Worm (Caenorhabditis elegans) whole organism, young adult: ENCODE measurements around the gene ccdc-149.

Source experiments
- F22D6.2 ChIP-seq: sonication (generic microtip); optimal IDR thresholded peaks from 2 replicates; lab custom pipeline; 2016; ENCODE audit warnings: mild to moderate bottlenecking, missing genetic modification characterization, missing compliant biosample characterization
- F23B12.7 ChIP-seq: sonication (generic microtip); optimal IDR thresholded peaks from 2 replicates; lab custom pipeline; 2017; ENCODE audit warnings: missing genetic modification characterization, mild to moderate bottlenecking, missing compliant biosample characterization, antibody characterized with exemption, moderate library complexity; ENCODE audit not compliant: insufficient read depth
- F33H1.4 ChIP-seq: fragments of 200-800 bp; sonication (Bioruptor generic); IDR thresholded peaks from 2 replicates; pipeline ENCODE4 v1.3.6; 2022; ENCODE audit warnings: missing genetic modification reagents, missing genetic modification characterization, missing compliant biosample characterization
- F37B4.10 ChIP-seq: fragments of 200-800 bp; sonication (Bioruptor generic); IDR thresholded peaks from 2 replicates; pipeline ENCODE4 v1.3.6; 2022; ENCODE audit warnings: missing genetic modification characterization, missing compliant biosample characterization
- T26A5.8 ChIP-seq: sonication (generic microtip); optimal IDR thresholded peaks from 2 replicates; lab custom pipeline; 2016; ENCODE audit warnings: missing genetic modification characterization, missing compliant biosample characterization
- Y53G8AR.9 ChIP-seq: fragments of 200-800 bp; sonication (Bioruptor generic); conservative IDR thresholded peaks from 2 replicates; pipeline ENCODE4 v1.3.6; 2022; ENCODE audit warnings: missing genetic modification reagents, missing genetic modification characterization, missing compliant biosample characterization
- athp-1 ChIP-seq: sonication (generic microtip); optimal IDR thresholded peaks from 2 replicates; lab custom pipeline; 2017; ENCODE audit warnings: mild to moderate bottlenecking, missing genetic modification characterization, missing compliant biosample characterization
- ccch-3 ChIP-seq: fragments of 200-800 bp; sonication (Bioruptor generic); optimal IDR thresholded peaks from 2 replicates; lab custom pipeline; 2018; ENCODE audit warnings: mild to moderate bottlenecking, missing genetic modification characterization, missing compliant biosample characterization
- ceh-27 ChIP-seq: fragments of 200-800 bp; sonication (Bioruptor generic); optimal IDR thresholded peaks from 2 replicates; lab custom pipeline; 2018; ENCODE audit warnings: mild to moderate bottlenecking, missing genetic modification characterization, moderate library complexity, missing compliant biosample characterization
- ceh-91 ChIP-seq: fragments of 200-800 bp; sonication (Bioruptor generic); IDR thresholded peaks from 2 replicates; pipeline ENCODE4 v1.3.6; 2022; ENCODE audit warnings: missing genetic modification reagents, missing genetic modification characterization, missing compliant biosample characterization
- ekl-4 ChIP-seq: fragments of 200-800 bp; sonication (Bioruptor generic); IDR thresholded peaks from 2 replicates; pipeline ENCODE4 v1.3.6; 2022; ENCODE audit warnings: missing genetic modification reagents, missing genetic modification characterization, missing compliant biosample characterization
- hlh-12 ChIP-seq: sonication (generic microtip); optimal IDR thresholded peaks from 2 replicates; lab custom pipeline; 2016; ENCODE audit warnings: missing genetic modification characterization, missing compliant biosample characterization
- hsf-1 ChIP-seq: fragments of 200-800 bp; sonication (Bioruptor generic); IDR thresholded peaks from 2 replicates; pipeline ENCODE4 v1.3.6; 2022; ENCODE audit warnings: missing genetic modification reagents, missing genetic modification characterization, missing compliant biosample characterization
- let-526 ChIP-seq: fragments of 200-800 bp; sonication (Bioruptor generic); IDR thresholded peaks from 2 replicates; pipeline ENCODE4 v1.3.6; 2022; ENCODE audit warnings: missing genetic modification reagents, missing genetic modification characterization, missing compliant biosample characterization
- let-607 ChIP-seq, 2 experiments: fragments of 200-800 bp in 1 of 2; sonication (Bioruptor generic) in 1 of 2; sonication (generic microtip) in 1 of 2; optimal IDR thresholded peaks; 2 replicates each; lab custom pipeline; 2016 to 2018; ENCODE audit warnings: mild to moderate bottlenecking in 2 of 2, missing compliant biosample characterization in 2 of 2, missing genetic modification characterization in 2 of 2, moderate library complexity in 2 of 2, missing genotype in 1 of 2
- lin-26 ChIP-seq: fragments of 200-800 bp; sonication (Bioruptor generic); IDR thresholded peaks from 2 replicates; pipeline ENCODE4 v1.3.6; 2022; ENCODE audit warnings: missing genetic modification reagents, missing genetic modification characterization, missing compliant biosample characterization
- lin-35 ChIP-seq, 3 experiments: fragments of 150-350 bp in 2 of 3; sonication (generic microtip) in 1 of 3; optimal IDR thresholded peaks; 2 replicates each; lab custom pipeline; 2014 to 2018; ENCODE audit warnings: missing biosample characterization in 3 of 3, missing genetic modification characterization in 3 of 3, missing genetic modification reagents in 3 of 3
- lin-54 ChIP-seq: fragments of 200-800 bp; sonication (Bioruptor generic); optimal IDR thresholded peaks from 2 replicates; lab custom pipeline; 2018; ENCODE audit warnings: mild to moderate bottlenecking, missing genetic modification characterization, missing compliant biosample characterization
- madf-8 ChIP-seq: fragments of 200-800 bp; sonication (Bioruptor generic); conservative IDR thresholded peaks from 2 replicates; pipeline ENCODE4 v1.3.6; 2022; ENCODE audit warnings: missing genetic modification reagents, missing genetic modification characterization, missing compliant biosample characterization
- mes-4 ChIP-seq: sonication (generic microtip); optimal IDR thresholded peaks from 2 replicates; lab custom pipeline; 2016; ENCODE audit warnings: missing genotype, missing genetic modification characterization, missing compliant biosample characterization
- nfyb-1 ChIP-seq: fragments of 200-800 bp; sonication (Bioruptor generic); IDR thresholded peaks from 2 replicates; pipeline ENCODE4 v1.3.6; 2022; ENCODE audit warnings: missing genetic modification reagents, missing genetic modification characterization, missing compliant biosample characterization
- sea-2 ChIP-seq: fragments of 200-800 bp; sonication (Bioruptor generic); IDR thresholded peaks from 2 replicates; pipeline ENCODE4 v1.3.6; 2022; ENCODE audit warnings: missing genetic modification characterization, missing compliant biosample characterization
- snpc-1.3 ChIP-seq: sonication (generic microtip); optimal IDR thresholded peaks from 2 replicates; lab custom pipeline; 2017; ENCODE audit warnings: missing genetic modification characterization, mild to moderate bottlenecking, missing compliant biosample characterization, antibody characterized with exemption, moderate library complexity, missing genotype, missing genetic modification reagents; ENCODE audit not compliant: insufficient read depth
- tlf-1 ChIP-seq: fragments of 200-800 bp; sonication (Bioruptor generic); optimal IDR thresholded peaks from 2 replicates; lab custom pipeline; 2018; ENCODE audit warnings: mild to moderate bottlenecking, missing genetic modification characterization, missing compliant biosample characterization
- xnd-1 ChIP-seq: sonication (generic microtip); optimal IDR thresholded peaks from 2 replicates; lab custom pipeline; 2016; ENCODE audit warnings: missing genotype, missing genetic modification reagents, missing genetic modification characterization, missing compliant biosample characterization
- zim-3 ChIP-seq: sonication (generic microtip); optimal IDR thresholded peaks from 2 replicates; lab custom pipeline; 2017; ENCODE audit warnings: mild to moderate bottlenecking, missing genetic modification characterization, moderate library complexity, missing compliant biosample characterization

The ccdc-149 gene

ce11 chrX:11463005-11463404 lies 48.2 kb downstream of the ccdc-149 start:
- TF ChIP-seq madf-8 (GFP tag; lab: Robert Waterston, UW) (no peak), F22D6.2 (tag; lab: Kevin White, UChicago) (no peak), xnd-1 (no peak), ccch-3 (GFP tag; lab: Kevin White, UChicago) (no peak), T26A5.8 (tag; lab: Kevin White, UChicago) (no peak), tlf-1 (GFP tag; lab: Kevin White, UChicago) (no peak), Y53G8AR.9 (no peak), let-526 (GFP tag; lab: Robert Waterston, UW) (no peak), F23B12.7 (tag; lab: Kevin White, UChicago) (no peak), mes-4 (no peak), ceh-27 (GFP tag; lab: Kevin White, UChicago) (no peak), let-607 (tag; optimal IDR thresholded peaks at IDR 0.05; lab: Kevin White, UChicago) (no peak), hlh-12 (tag; lab: Kevin White, UChicago) (no peak), lin-26 (GFP tag; lab: Robert Waterston, UW) (no peak), F33H1.4 (GFP tag; lab: Robert Waterston, UW) (no peak), athp-1 (tag; lab: Kevin White, UChicago) (no peak), ekl-4 (GFP tag; lab: Robert Waterston, UW) (no peak), lin-54 (GFP tag; lab: Kevin White, UChicago) (no peak)

ce11 chrX:11462112-11462511 lies 49.1 kb downstream of the ccdc-149 start:
- TF ChIP-seq hsf-1 (GFP tag; lab: Robert Waterston, UW) = no peak
- TF ChIP-seq F37B4.10 (GFP tag; lab: Robert Waterston, UW) = no peak
- no peak for TF ChIP-seq snpc-1.3 (tag; lab: Kevin White, UChicago)
- TF ChIP-seq sea-2 (GFP tag; lab: Robert Waterston, UW) = no peak

- no peak for TF ChIP-seq xnd-1
- TF ChIP-seq lin-35 (GFP tag; optimal IDR thresholded peaks at IDR 0.05; lab: Kevin White, UChicago) = no peak
- TF ChIP-seq nfyb-1 = no peak
- no peak for TF ChIP-seq ceh-91 (GFP tag; lab: Robert Waterston, UW)
- peak; percentile 2 for TF ChIP-seq zim-3 (tag; lab: Kevin White, UChicago)
- TF ChIP-seq F22D6.2 (tag; lab: Kevin White, UChicago) = no peak
These were observed 49.7 kb downstream of the ccdc-149 start for ce11 chrX:11461545-11461944.
